Worm (Caenorhabditis elegans) whole organism, young adult: Measurements from ENCODE around the gene old-1.

Experiments used
- D2030.7 ChIP-seq: fragments of 200-800 bp; sonication (Bioruptor generic); IDR thresholded peaks from 2 replicates; pipeline ENCODE4 v1.3.6; 2022; ENCODE audit warnings: missing genetic modification reagents, missing genetic modification characterization, missing compliant biosample characterization
- T07F8.4 ChIP-seq: sonication (generic microtip); optimal IDR thresholded peaks from 2 replicates; lab custom pipeline; 2016; ENCODE audit warnings: mild to moderate bottlenecking, missing genetic modification characterization, moderate library complexity, missing compliant biosample characterization
- Y56A3A.18 ChIP-seq: fragments of 200-800 bp; sonication (Bioruptor generic); IDR thresholded peaks from 2 replicates; pipeline ENCODE4 v1.3.6; 2022; ENCODE audit warnings: missing genetic modification reagents, missing genetic modification characterization, missing compliant biosample characterization
- Y79H2A.3 ChIP-seq: fragments of 200-800 bp; sonication (Bioruptor generic); conservative IDR thresholded peaks from 2 replicates; pipeline ENCODE4 v1.3.6; 2022; ENCODE audit warnings: missing genetic modification reagents, missing genetic modification characterization, missing compliant biosample characterization
- ZK185.1 ChIP-seq: sonication (generic microtip); optimal IDR thresholded peaks from 2 replicates; lab custom pipeline; 2016; ENCODE audit warnings: mild to moderate bottlenecking, missing genetic modification characterization, missing compliant biosample characterization; ENCODE audit not compliant: poor library complexity, severe bottlenecking
- akir-1 ChIP-seq: fragments of 200-800 bp; sonication (Bioruptor generic); optimal IDR thresholded peaks from 2 replicates; lab custom pipeline; 2018; ENCODE audit warnings: mild to moderate bottlenecking, missing genetic modification characterization, moderate library complexity, missing compliant biosample characterization
- athp-1 ChIP-seq: sonication (generic microtip); optimal IDR thresholded peaks from 2 replicates; lab custom pipeline; 2017; ENCODE audit warnings: mild to moderate bottlenecking, missing genetic modification characterization, missing compliant biosample characterization
- bed-1 ChIP-seq: fragments of 200-800 bp; sonication (Bioruptor generic); IDR thresholded peaks from 2 replicates; pipeline ENCODE4 v1.3.6; 2022; ENCODE audit warnings: missing genetic modification reagents, missing genetic modification characterization, missing compliant biosample characterization
- bed-2 ChIP-seq: fragments of 200-800 bp; sonication (Bioruptor generic); IDR thresholded peaks from 2 replicates; pipeline ENCODE4 v1.3.6; 2022; ENCODE audit warnings: missing genetic modification reagents, missing genetic modification characterization, missing compliant biosample characterization
- ccch-3 ChIP-seq: fragments of 200-800 bp; sonication (Bioruptor generic); optimal IDR thresholded peaks from 2 replicates; lab custom pipeline; 2018; ENCODE audit warnings: mild to moderate bottlenecking, missing genetic modification characterization, missing compliant biosample characterization
- cebp-1 ChIP-seq, 2 experiments: fragments of 200-800 bp in 1 of 2; sonication (Bioruptor generic) in 1 of 2; sonication (generic microtip) in 1 of 2; IDR thresholded peaks in 1 of 2; optimal IDR thresholded peaks in 1 of 2; 2 replicates each; pipeline versions ENCODE4 v1.3.6 to Lab custom; 2017 to 2022; ENCODE audit warnings: missing compliant biosample characterization in 2 of 2, missing genetic modification characterization in 2 of 2, mild to moderate bottlenecking in 1 of 2, missing genetic modification reagents in 1 of 2, moderate library complexity in 1 of 2
- ceh-58 ChIP-seq: fragments of 200-800 bp; sonication (Bioruptor generic); IDR thresholded peaks from 2 replicates; pipeline ENCODE4 v1.3.6; 2022; ENCODE audit warnings: missing genetic modification characterization, missing compliant biosample characterization
- ceh-79 ChIP-seq: sonication (generic microtip); optimal IDR thresholded peaks from 2 replicates; lab custom pipeline; 2017; ENCODE audit warnings: mild to moderate bottlenecking, missing genetic modification characterization, missing compliant biosample characterization
- chd-7 ChIP-seq: sonication (generic microtip); optimal IDR thresholded peaks from 2 replicates; lab custom pipeline; 2016; ENCODE audit warnings: mild to moderate bottlenecking, missing genetic modification characterization, moderate library complexity, missing compliant biosample characterization
- fkh-3 ChIP-seq: sonication (generic microtip); optimal IDR thresholded peaks from 2 replicates; lab custom pipeline; 2016; ENCODE audit warnings: mild to moderate bottlenecking, missing genetic modification characterization, missing compliant biosample characterization
- hlh-12 ChIP-seq: sonication (generic microtip); optimal IDR thresholded peaks from 2 replicates; lab custom pipeline; 2016; ENCODE audit warnings: missing genetic modification characterization, missing compliant biosample characterization
- hmg-20 ChIP-seq: fragments of 200-800 bp; sonication (Bioruptor generic); IDR thresholded peaks from 2 replicates; pipeline ENCODE4 v1.3.6; 2022; ENCODE audit warnings: missing genetic modification reagents, missing genetic modification characterization, missing compliant biosample characterization
- hrde-1 ChIP-seq: sonication (generic microtip); optimal IDR thresholded peaks from 2 replicates; lab custom pipeline; 2016; ENCODE audit warnings: missing genetic modification characterization, mild to moderate bottlenecking, missing compliant biosample characterization, moderate library complexity, missing genotype, missing genetic modification reagents, borderline replicate concordance
- let-526 ChIP-seq: fragments of 200-800 bp; sonication (Bioruptor generic); IDR thresholded peaks from 2 replicates; pipeline ENCODE4 v1.3.6; 2022; ENCODE audit warnings: missing genetic modification reagents, missing genetic modification characterization, missing compliant biosample characterization
- lin-35 ChIP-seq, 3 experiments: fragments of 150-350 bp in 2 of 3; sonication (generic microtip) in 1 of 3; optimal IDR thresholded peaks; 2 replicates each; lab custom pipeline; 2014 to 2018; ENCODE audit warnings: missing biosample characterization in 3 of 3, missing genetic modification characterization in 3 of 3, missing genetic modification reagents in 3 of 3
- lir-1 ChIP-seq: fragments of 200-800 bp; sonication (Bioruptor generic); conservative IDR thresholded peaks from 2 replicates; pipeline ENCODE4 v1.3.6; 2022; ENCODE audit warnings: missing genetic modification reagents, missing genetic modification characterization, missing compliant biosample characterization
- madf-10 ChIP-seq: sonication (generic microtip); optimal IDR thresholded peaks from 2 replicates; lab custom pipeline; 2016; ENCODE audit warnings: mild to moderate bottlenecking, missing genetic modification characterization, missing compliant biosample characterization
- madf-8 ChIP-seq: fragments of 200-800 bp; sonication (Bioruptor generic); conservative IDR thresholded peaks from 2 replicates; pipeline ENCODE4 v1.3.6; 2022; ENCODE audit warnings: missing genetic modification reagents, missing genetic modification characterization, missing compliant biosample characterization
- nhr-80 ChIP-seq: sonication (generic microtip); optimal IDR thresholded peaks from 2 replicates; lab custom pipeline; 2016; ENCODE audit warnings: missing genetic modification characterization, missing compliant biosample characterization
- rcor-1 ChIP-seq: fragments of 200-800 bp; sonication (Bioruptor generic); IDR thresholded peaks from 2 replicates; pipeline ENCODE4 v1.3.6; 2022; ENCODE audit warnings: missing genetic modification reagents, missing genetic modification characterization, missing compliant biosample characterization
- rpc-1 ChIP-seq, 2 experiments: fragments of 150-350 bp in 1 of 2; sonication (generic microtip) in 1 of 2; optimal IDR thresholded peaks; 2 replicates each; lab custom pipeline; 2014 to 2018; ENCODE audit warnings: missing biosample characterization in 1 of 2, missing genetic modification characterization in 1 of 2, missing genetic modification reagents in 1 of 2, missing genotype in 1 of 2
- sea-2 ChIP-seq: fragments of 200-800 bp; sonication (Bioruptor generic); IDR thresholded peaks from 2 replicates; pipeline ENCODE4 v1.3.6; 2022; ENCODE audit warnings: missing genetic modification characterization, missing compliant biosample characterization
- snpc-1.3 ChIP-seq: sonication (generic microtip); optimal IDR thresholded peaks from 2 replicates; lab custom pipeline; 2017; ENCODE audit warnings: missing genetic modification characterization, mild to moderate bottlenecking, missing compliant biosample characterization, antibody characterized with exemption, moderate library complexity, missing genotype, missing genetic modification reagents; ENCODE audit not compliant: insufficient read depth
- snpc-4 ChIP-seq, 5 experiments: fragments of 150-350 bp in 1 of 5; sonication (generic microtip) in 4 of 5; optimal IDR thresholded peaks; 2 replicates each; lab custom pipeline; 2014 to 2018; ENCODE audit warnings: missing genetic modification characterization in 5 of 5, missing biosample characterization in 3 of 5, antibody characterized with exemption in 2 of 5, mild to moderate bottlenecking in 2 of 5, missing compliant biosample characterization in 2 of 5, missing genotype in 2 of 5, moderate library complexity in 2 of 5, missing genetic modification reagents in 1 of 5
- tbp1 ChIP-seq: fragments of 200-800 bp; sonication (Bioruptor generic); optimal IDR thresholded peaks from 2 replicates; lab custom pipeline; 2018; ENCODE audit warnings: mild to moderate bottlenecking, missing genetic modification characterization, missing compliant biosample characterization
- tbx-9 ChIP-seq: sonication (generic microtip); optimal IDR thresholded peaks from 2 replicates; lab custom pipeline; 2016; ENCODE audit warnings: borderline replicate concordance, missing genetic modification characterization, inconsistent platforms, missing compliant biosample characterization
- tlf-1 ChIP-seq: fragments of 200-800 bp; sonication (Bioruptor generic); optimal IDR thresholded peaks from 2 replicates; lab custom pipeline; 2018; ENCODE audit warnings: mild to moderate bottlenecking, missing genetic modification characterization, missing compliant biosample characterization
- unc-130 ChIP-seq: sonication (generic microtip); optimal IDR thresholded peaks from 2 replicates; lab custom pipeline; 2016; ENCODE audit warnings: missing genetic modification reagents, missing genetic modification characterization, missing compliant biosample characterization
- unc-62 ChIP-seq: fragments of 150-350 bp; optimal IDR thresholded peaks from 2 replicates; lab custom pipeline; 2014; ENCODE audit warnings: missing biosample characterization, missing genetic modification reagents, missing genetic modification characterization
- zim-3 ChIP-seq: sonication (generic microtip); optimal IDR thresholded peaks from 2 replicates; lab custom pipeline; 2017; ENCODE audit warnings: mild to moderate bottlenecking, missing genetic modification characterization, moderate library complexity, missing compliant biosample characterization
- ztf-18 ChIP-seq: sonication (generic microtip); optimal IDR thresholded peaks from 2 replicates; lab custom pipeline; 2016; ENCODE audit warnings: missing genotype, mild to moderate bottlenecking, missing genetic modification characterization, missing compliant biosample characterization
- ztf-28 ChIP-seq: fragments of 200-800 bp; sonication (Bioruptor generic); IDR thresholded peaks from 2 replicates; pipeline ENCODE4 v1.3.6; 2022; ENCODE audit warnings: missing genetic modification reagents, missing genetic modification characterization, missing compliant biosample characterization

Gene old-1

DNA sequence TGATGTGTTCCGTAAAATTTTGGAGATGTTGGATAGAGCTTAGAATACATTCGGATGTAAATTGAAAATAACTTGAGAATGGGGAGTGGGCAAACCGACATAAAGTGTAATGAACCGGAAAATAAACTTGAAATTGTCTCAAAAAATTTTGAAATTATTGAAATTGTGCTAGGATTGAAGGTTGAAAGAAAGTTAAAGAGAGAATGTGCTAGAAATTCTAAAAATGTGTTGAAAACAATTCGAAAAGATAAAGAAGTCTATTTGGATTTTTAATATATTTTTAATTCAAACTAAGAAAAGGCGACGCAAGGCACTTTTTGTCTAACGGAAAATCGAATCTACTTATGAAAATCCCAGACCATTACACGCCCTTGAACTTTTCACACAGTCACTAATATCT, 34.7 kb downstream of the old-1 start, which contains the start of gene ZK938.3 (continued):
- TF ChIP-seq Y56A3A.18 (GFP tag; lab: Robert Waterston, UW) (no peak), nhr-80 (tag; lab: Kevin White, UChicago) (no peak), tlf-1 (no peak), tbp1 (no peak)
- TF ChIP-seq, all 124 proteins: peak for 0

DNA sequence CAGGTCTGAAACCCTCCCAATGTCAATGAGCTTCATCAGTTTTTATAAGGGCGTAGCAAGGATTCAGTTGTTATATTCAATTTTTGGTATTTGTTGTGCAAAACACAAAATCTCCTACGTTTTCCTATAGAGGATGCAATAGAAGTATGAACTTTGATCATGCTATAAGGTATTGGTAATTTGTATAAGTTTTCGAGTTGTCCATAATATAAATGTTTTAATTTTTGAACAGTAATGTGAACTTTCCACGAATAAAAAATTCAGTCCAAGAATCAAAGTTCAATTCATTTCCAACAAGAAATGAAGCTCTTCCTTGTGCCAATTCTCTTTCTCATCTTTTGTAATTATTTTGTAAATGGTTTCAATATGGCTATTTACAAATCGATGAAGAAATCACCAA, 37.5 kb downstream of the old-1 start, which contains the start of gene ZK938.12:
TSS of gene ZK938.12 (plus strand) at position 301 of the 400 bp plus-strand sequence.
- TF ChIP-seq T07F8.4 (no peak), unc-130 (GFP tag; lab: Kevin White, UChicago) (no peak), zim-3 (tag; lab: Kevin White, UChicago) (no peak), bed-1 (GFP tag; lab: Robert Waterston, UW) (no peak), hmg-20 (GFP tag; lab: Robert Waterston, UW) (no peak), tbx-9 (tag; lab: Kevin White, UChicago) (no peak), hlh-12 (no peak), cebp-1 (GFP tag; IDR thresholded peaks at IDR 0.05; lab: Robert Waterston, UW) (no peak), cebp-1 (tag; optimal IDR thresholded peaks at IDR 0.05; lab: Kevin White, UChicago) (no peak), ZK185.1 (no peak)

DNA sequence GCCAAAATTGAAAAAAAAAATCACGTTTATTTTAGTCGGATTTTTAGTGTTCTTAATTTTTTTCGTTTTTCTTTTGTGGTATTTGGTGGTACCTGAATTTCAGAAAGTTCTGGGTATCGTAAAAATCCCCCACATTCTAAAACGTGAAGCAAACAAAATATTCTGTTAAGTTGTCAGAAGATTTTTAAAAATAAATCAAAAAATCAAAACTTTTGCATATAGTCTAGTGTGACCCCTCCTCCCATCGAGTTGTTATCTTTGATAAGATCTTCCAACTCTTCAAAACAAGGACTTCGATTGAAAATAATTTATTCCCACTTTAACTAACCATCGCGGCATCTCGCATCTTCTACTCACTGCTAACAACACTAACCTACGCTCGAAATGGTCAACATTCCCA, 39.4 kb downstream of the old-1 start, which contains the start of gene ZK938.1:
TSS of gene ZK938.1 (plus strand) at position 301 of the 400 bp plus-strand sequence.
- no peak for TF ChIP-seq ZK185.1
- no peak for TF ChIP-seq ztf-18 (tag; lab: Kevin White, UChicago)
- TF ChIP-seq bed-2 (GFP tag; lab: Robert Waterston, UW): no peak
- TF ChIP-seq lir-1: no peak
- TF ChIP-seq hrde-1 (tag; lab: Kevin White, UChicago): no peak
- no peak for TF ChIP-seq unc-62 (GFP tag; lab: Kevin White, UChicago)
- no peak for TF ChIP-seq snpc-1.3
- TF ChIP-seq ccch-3 (GFP tag; lab: Kevin White, UChicago): no peak
- no peak for TF ChIP-seq sea-2 (GFP tag; lab: Robert Waterston, UW)
- TF ChIP-seq, all 124 proteins: peak for 0

DNA sequence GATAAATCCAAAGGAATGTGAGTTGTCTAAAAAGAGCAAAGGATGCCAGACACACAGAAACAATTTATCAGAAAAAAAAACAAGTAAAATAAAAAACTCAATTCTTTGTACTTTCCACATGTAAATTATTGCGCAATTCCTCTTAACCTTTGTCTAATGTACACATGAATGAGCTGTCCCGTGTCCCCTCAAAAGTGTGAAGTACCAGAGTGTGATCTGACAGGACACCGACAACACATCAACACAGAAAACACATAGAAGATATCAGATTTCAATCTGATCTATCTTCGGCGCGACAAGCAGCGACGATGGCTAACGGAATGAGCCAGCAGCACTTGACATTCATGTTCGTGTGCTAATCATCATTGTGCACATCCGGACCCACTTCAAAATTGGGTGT, 40.0 kb downstream of the old-1 start:
- TF ChIP-seq ztf-28: no peak
- no peak for TF ChIP-seq ceh-58 (GFP tag; lab: Robert Waterston, UW)
- no peak for TF ChIP-seq hlh-12
- TF ChIP-seq hrde-1 (tag; lab: Kevin White, UChicago): no peak
- no peak for TF ChIP-seq Y79H2A.3 (GFP tag; lab: Robert Waterston, UW)
- no peak for TF ChIP-seq lin-35 (GFP tag; optimal IDR thresholded peaks at IDR 0.05; lab: Kevin White, UChicago)
- TF ChIP-seq D2030.7 (GFP tag; lab: Robert Waterston, UW): no peak
- TF ChIP-seq snpc-1.3: no peak
- TF ChIP-seq madf-10 (tag; lab: Kevin White, UChicago): no peak
- TF ChIP-seq ceh-79 (tag; lab: Kevin White, UChicago): no peak
- no peak for TF ChIP-seq madf-8 (GFP tag; lab: Robert Waterston, UW)
- no peak for TF ChIP-seq let-526
- TF ChIP-seq fkh-3 (tag; lab: Kevin White, UChicago): no peak
- no peak for TF ChIP-seq snpc-4 (GFP tag; optimal IDR thresholded peaks at IDR 0.05; lab: Kevin White, UChicago)
- no peak for TF ChIP-seq snpc-4 (tag; optimal IDR thresholded peaks at IDR 0.05; lab: Kevin White, UChicago)
- no peak for TF ChIP-seq chd-7
- TF ChIP-seq athp-1 (tag; lab: Kevin White, UChicago): no peak
- no peak for TF ChIP-seq rcor-1 (GFP tag; lab: Robert Waterston, UW)
- no peak for TF ChIP-seq rpc-1 (optimal IDR thresholded peaks at IDR 0.05; lab: Kevin White, UChicago)
- no peak for TF ChIP-seq rpc-1 (tag; optimal IDR thresholded peaks at IDR 0.05; lab: Kevin White, UChicago)
- TF ChIP-seq akir-1 (GFP tag; lab: Kevin White, UChicago): no peak
- TF ChIP-seq bed-2 (GFP tag; lab: Robert Waterston, UW): no peak
